Fruit fly (Drosophila melanogaster) whole organism, embryonic: Measurements from ENCODE around the gene NK7.1.

Experiments used
- CG1024 ChIP-seq: fragments of 200-800 bp; sonication (Bioruptor generic); IDR thresholded peaks from 2 replicates; pipeline ENCODE4 v1.3.6; 2022; ENCODE audit warnings: missing biosample characterization, missing genetic modification characterization
- tgo ChIP-seq: fragments of 200-800 bp; sonication (Bioruptor generic); IDR thresholded peaks from 3 replicates; pipeline ENCODE4 v1.3.6; 2022; ENCODE audit warnings: missing biosample characterization, missing genetic modification characterization
- tll ChIP-seq, 2 experiments: fragments of 200-800 bp in 1 of 2; fragments of >200 bp in 1 of 2; sonication (Bioruptor generic) in 1 of 2; optimal IDR thresholded peaks; 2 replicates each; lab custom pipeline; 2017 to 2019; ENCODE audit warnings: missing biosample characterization in 2 of 2, missing genetic modification characterization in 2 of 2, mild to moderate bottlenecking in 1 of 2, moderate library complexity in 1 of 2

dm6 chr3R:14283042-14283626 lies 89.6 kb downstream of the NK7.1 start:
- no peak for TF ChIP-seq CG1024
- TF ChIP-seq tll (GFP tag; optimal IDR thresholded peaks at IDR 0.05; lab: Kevin White, UChicago): no peak
- no peak for TF ChIP-seq tgo (GFP tag; lab: Robert Waterston, UW)
